Worm (Caenorhabditis elegans): ENCODE data around the gene pde-2.

The pde-2 gene

DNA sequence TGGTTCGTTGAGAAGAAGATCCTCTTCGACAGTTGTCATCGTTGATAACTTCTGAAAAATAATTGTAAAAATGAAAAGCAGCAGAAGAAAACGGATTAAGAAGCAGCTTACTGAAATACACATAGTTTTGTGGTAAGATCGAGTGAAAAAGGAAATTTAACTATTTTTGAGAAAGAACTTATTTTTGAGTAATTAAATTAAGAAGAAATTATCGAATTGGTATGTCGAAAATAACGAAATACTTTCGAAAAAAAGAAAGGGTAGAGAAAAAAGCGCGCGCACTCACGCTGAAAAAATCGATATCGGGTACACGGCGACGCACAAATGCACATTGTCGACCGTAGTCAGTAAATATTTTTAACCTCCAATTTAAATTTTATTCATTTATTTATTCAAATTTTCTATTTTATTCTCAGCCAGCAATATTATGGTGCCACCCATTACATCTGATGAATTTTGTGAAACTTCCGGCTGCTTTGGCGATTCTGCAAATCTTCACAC, 25.5 kb downstream of the pde-2 start, which contains the start of the genes ZK643.5 and ZK643.2 (continued):
- no peak for TF ChIP-seq Y95B8A.8 (GFP tag; IDR thresholded peaks at IDR 0.05)
- no peak for TF ChIP-seq B0019.2 (GFP tag; conservative IDR thresholded peaks at IDR 0.05)
- TF ChIP-seq lin-40 (tag; optimal IDR thresholded peaks at IDR 0.05) = no peak
- no peak for TF ChIP-seq C06A6.2 (GFP tag; conservative IDR thresholded peaks at IDR 0.05)
- no peak for TF ChIP-seq attf-6 (GFP tag; IDR thresholded peaks at IDR 0.05)
- TF ChIP-seq hlh-26 (GFP tag; conservative IDR thresholded peaks at IDR 0.05) = no peak
- no peak for TF ChIP-seq B0336.3 (GFP tag; IDR thresholded peaks at IDR 0.05)
- no peak for TF ChIP-seq nfya-2 (GFP tag; IDR thresholded peaks at IDR 0.05)
- TF ChIP-seq aptf-3 (GFP tag; IDR thresholded peaks at IDR 0.05) = no peak
- no peak for TF ChIP-seq lag-1 (GFP tag; IDR thresholded peaks at IDR 0.05)
- no peak for TF ChIP-seq egrh-3 (GFP tag; IDR thresholded peaks at IDR 0.05)
- peak; percentile 8 for TF ChIP-seq snpc-4 (GFP tag; optimal IDR thresholded peaks at IDR 0.05)
- peak in 1 of 4 experiments; percentile 5 for TF ChIP-seq snpc-4 (tag; optimal IDR thresholded peaks at IDR 0.05)
- TF ChIP-seq hmg-1.2 (GFP tag; IDR thresholded peaks at IDR 0.05) = no peak; the same call in 1 of the 2 replicates
- TF ChIP-seq Y79H2A.3 (GFP tag; conservative IDR thresholded peaks at IDR 0.05) = no peak
- no peak for TF ChIP-seq unc-62 (GFP tag; optimal IDR thresholded peaks at IDR 0.05)
- TF ChIP-seq atf-7 (tag; optimal IDR thresholded peaks at IDR 0.05) = no peak
- no peak for TF ChIP-seq egl-18 (GFP tag; IDR thresholded peaks at IDR 0.05)
- TF ChIP-seq madf-6 (GFP tag; IDR thresholded peaks at IDR 0.05) = peak; percentile 70
- no peak for TF ChIP-seq ztf-28 (GFP tag; IDR thresholded peaks at IDR 0.05)
- no peak for TF ChIP-seq tlf-1 (GFP tag; optimal IDR thresholded peaks at IDR 0.05)
- no peak for TF ChIP-seq xnd-1 (tag; optimal IDR thresholded peaks at IDR 0.05)
- no peak for TF ChIP-seq rec-8 (tag; optimal IDR thresholded peaks at IDR 0.05)
- TF ChIP-seq ztf-25 (GFP tag; IDR thresholded peaks at IDR 0.05) = no peak
- TF ChIP-seq F23B12.7 (tag; optimal IDR thresholded peaks at IDR 0.05; ENCODE audit: insufficient read depth) = peak; percentile 36
- TF ChIP-seq ztf-18 (tag; optimal IDR thresholded peaks at IDR 0.05) = peak; percentile 23
- no peak for TF ChIP-seq akir-1 (GFP tag; optimal IDR thresholded peaks at IDR 0.05)
- 0 out of 2 replicates have a peak, but pooled peaks have one; percentile 11 for TF ChIP-seq nfyb-1 (GFP tag; IDR thresholded peaks at IDR 0.05)
- peak; percentile 70 for TF ChIP-seq lin-54 (GFP tag; optimal IDR thresholded peaks at IDR 0.05)
- no peak for TF ChIP-seq ztf-22 (GFP tag; optimal IDR thresholded peaks at IDR 0.05)
- TF ChIP-seq zfh-2 (GFP tag; conservative IDR thresholded peaks at IDR 0.05) = no peak
- TF ChIP-seq ceh-27 (GFP tag; optimal IDR thresholded peaks at IDR 0.05) = peak; percentile 22

ce11 chrIII:8955536-8955935, 26.2 kb downstream of the pde-2 start:
- TF ChIP-seq egl-44 (GFP tag; IDR thresholded peaks at IDR 0.05) (no peak), F57C9.4 (tag; optimal IDR thresholded peaks at IDR 0.05) (no peak), nfyb-1 (GFP tag; IDR thresholded peaks at IDR 0.05) (0 out of 2 replicates have a peak, but pooled peaks have one; percentile 16)

DNA sequence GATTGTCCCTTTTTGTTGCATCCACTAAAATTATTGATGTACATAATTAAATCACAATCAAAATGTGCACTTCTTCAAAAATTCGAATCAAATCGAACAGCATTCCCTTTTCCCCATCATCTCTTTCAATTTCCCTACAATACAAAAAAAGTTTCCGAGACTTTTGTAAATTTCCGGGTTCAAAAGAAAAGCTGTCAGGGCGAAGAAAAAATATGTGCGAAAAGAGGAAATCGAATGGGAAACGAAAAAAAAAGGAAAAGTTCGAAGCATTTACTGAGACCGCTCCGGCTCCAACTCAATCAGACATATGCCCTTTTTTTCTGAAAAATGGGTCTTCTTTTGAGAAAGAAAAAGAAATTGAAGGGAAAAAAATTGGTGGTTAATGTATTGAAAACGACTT, 32.5 kb downstream of the pde-2 start:
- no peak for TF ChIP-seq aptf-3 (GFP tag; IDR thresholded peaks at IDR 0.05)
- no peak for TF ChIP-seq Y56A3A.18 (GFP tag; IDR thresholded peaks at IDR 0.05)
- TF ChIP-seq ztf-26 (tag; optimal IDR thresholded peaks at IDR 0.05) = no peak
- no peak for TF ChIP-seq bed-1 (GFP tag; IDR thresholded peaks at IDR 0.05)
- TF ChIP-seq sdz-38 (tag; optimal IDR thresholded peaks at IDR 0.05) = no peak
- TF ChIP-seq lin-35 (GFP tag; optimal IDR thresholded peaks at IDR 0.05) = no peak
- TF ChIP-seq T26A5.8 (tag; optimal IDR thresholded peaks at IDR 0.05) = no peak
- no peak for TF ChIP-seq F10E7.11 (tag; optimal IDR thresholded peaks at IDR 0.05)
- TF ChIP-seq nhr-90 (tag; optimal IDR thresholded peaks at IDR 0.05) = no peak
- no peak for TF ChIP-seq F52B5.7 (tag; optimal IDR thresholded peaks at IDR 0.05)
- TF ChIP-seq ztf-22 (GFP tag; optimal IDR thresholded peaks at IDR 0.05) = no peak
- no peak for TF ChIP-seq snpc-1.1 (tag; optimal IDR thresholded peaks at IDR 0.05; ENCODE audit: insufficient read depth)
- TF ChIP-seq ztf-25 (GFP tag; IDR thresholded peaks at IDR 0.05) = no peak
- no peak for TF ChIP-seq mel-28 (tag; optimal IDR thresholded peaks at IDR 0.05; ENCODE audit: borderline replicate concordance)

All from whole organism, young adult.